Worm (Caenorhabditis elegans) whole organism, L1 larva: ENCODE data around the gene EEED8.14.

ENCODE experiments used
- fkh-8 ChIP-seq: sonication (generic microtip); optimal IDR thresholded peaks from 2 replicates; lab custom pipeline; 2016; ENCODE audit warnings: mild to moderate bottlenecking, missing genetic modification characterization, missing compliant biosample characterization
- lin-15B ChIP-seq: fragments of 150-350 bp; sonication (generic microtip); optimal IDR thresholded peaks from 3 replicates; lab custom pipeline; 2014; ENCODE audit warnings: missing biosample characterization, missing genetic modification characterization
- nhr-12 ChIP-seq: sonication (generic microtip); optimal IDR thresholded peaks from 2 replicates; lab custom pipeline; 2017; ENCODE audit warnings: missing biosample characterization, missing genetic modification characterization
- snpc-4 ChIP-seq: fragments of 150-350 bp; optimal IDR thresholded peaks from 2 replicates; lab custom pipeline; 2014; ENCODE audit warnings: missing biosample characterization, missing genetic modification characterization
- ztf-4 ChIP-seq: fragments of 150-350 bp; optimal IDR thresholded peaks from 2 replicates; lab custom pipeline; 2014; ENCODE audit warnings: missing biosample characterization, missing genetic modification characterization

ce11 chrII:5433069-5433468 is 19.2 kb upstream of the EEED8.14 start, which contains the start of gene srx-114:
- no peak for TF ChIP-seq ztf-4 (tag; lab: Kevin White, UChicago)
- TF ChIP-seq nhr-12 = no peak
- TF ChIP-seq fkh-8 = no peak
- TF ChIP-seq lin-15B (tag; lab: Kevin White, UChicago) = no peak
- TF ChIP-seq snpc-4 (tag; lab: Kevin White, UChicago) = no peak
